Worm (Caenorhabditis elegans) whole organism, early embryonic: ENCODE data around the gene nas-10.

Source experiments
- aly-1 ChIP-seq: sonication (generic microtip); optimal IDR thresholded peaks from 2 replicates; lab custom pipeline; 2016; ENCODE audit warnings: missing genetic modification characterization, missing compliant biosample characterization
- ama-1 ChIP-seq: fragments of 150-350 bp; optimal IDR thresholded peaks from 2 replicates; lab custom pipeline; 2014
- ceh-13 ChIP-seq: fragments of 200-800 bp; sonication (Bioruptor generic); optimal IDR thresholded peaks from 2 replicates; lab custom pipeline; 2018; ENCODE audit warnings: mild to moderate bottlenecking, missing genetic modification characterization, missing compliant biosample characterization
- flt-1 ChIP-seq: fragments of 200-800 bp; sonication (Bioruptor generic); IDR thresholded peaks from 2 replicates; pipeline ENCODE4 v1.3.6; 2022; ENCODE audit warnings: missing genetic modification characterization, missing compliant biosample characterization
- pes-1 ChIP-seq: fragments of 200-800 bp; sonication (Bioruptor generic); IDR thresholded peaks from 2 replicates; pipeline ENCODE4 v1.3.6; 2022; ENCODE audit warnings: missing genetic modification reagents, missing genetic modification characterization, missing compliant biosample characterization
- sea-1 ChIP-seq: fragments of 200-800 bp; sonication (Bioruptor generic); conservative IDR thresholded peaks from 2 replicates; pipeline ENCODE4 v1.3.6; 2022; ENCODE audit warnings: missing genetic modification characterization, missing compliant biosample characterization

DNA sequence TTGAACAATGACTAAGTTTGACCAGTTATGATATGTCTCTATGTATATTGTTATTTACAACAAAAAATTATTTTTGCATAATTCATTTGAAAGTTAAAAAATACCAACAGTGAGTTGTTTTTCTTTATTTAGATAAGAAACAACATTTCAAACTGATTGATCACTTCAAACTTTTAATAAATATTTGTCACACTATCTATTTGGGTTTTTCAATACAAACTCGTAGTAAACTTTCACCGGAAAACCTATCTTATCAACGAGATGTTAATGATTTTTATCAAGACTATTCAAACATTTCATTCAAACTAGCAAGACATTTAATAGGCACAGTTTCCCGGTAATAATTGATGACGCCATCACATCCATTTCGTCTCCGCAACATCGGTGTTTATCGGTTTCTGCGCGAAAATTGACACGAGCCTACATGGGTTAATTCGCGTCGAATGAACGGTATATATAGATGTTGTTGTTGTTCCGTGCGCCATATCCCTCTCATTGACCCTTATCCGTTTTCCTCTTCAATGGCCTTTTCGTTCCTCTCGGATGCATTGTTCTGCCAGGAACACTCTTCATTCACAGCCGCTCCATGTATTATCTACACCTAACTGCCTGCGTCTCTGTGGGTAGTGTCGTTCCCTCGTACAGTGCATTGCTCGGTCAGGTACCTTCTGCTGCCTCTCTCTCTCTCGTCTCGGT lies 27.0 kb upstream of the nas-10 start:
- TF ChIP-seq ceh-13 = no peak
- TF ChIP-seq ama-1 (lab: Kevin White, UChicago) = no peak
- 0 out of 2 replicates have a peak, but pooled peaks have one; percentile 3 for TF ChIP-seq flt-1 (GFP tag; lab: Robert Waterston, UW)
- TF ChIP-seq sea-1 (GFP tag; lab: Robert Waterston, UW) = no peak
- no peak for TF ChIP-seq pes-1
- TF ChIP-seq aly-1 (tag; lab: Kevin White, UChicago) = no peak
